Worm (Caenorhabditis elegans) whole organism, L1 larva: Measurements from ENCODE around the gene ric-8.

Experiments
- C16A3.4 ChIP-seq: fragments of 150-350 bp; optimal IDR thresholded peaks from 2 replicates; lab custom pipeline; 2014; ENCODE audit warnings: missing biosample characterization, missing genetic modification characterization
- C34B4.2 ChIP-seq: sonication (generic microtip); optimal IDR thresholded peaks from 2 replicates; lab custom pipeline; 2017; ENCODE audit warnings: mild to moderate bottlenecking, missing genetic modification characterization, missing compliant biosample characterization
- alr-1 ChIP-seq: fragments of 200-800 bp; sonication (Bioruptor generic); optimal IDR thresholded peaks from 2 replicates; lab custom pipeline; 2018; ENCODE audit warnings: borderline replicate concordance, mild to moderate bottlenecking, missing genetic modification characterization, missing compliant biosample characterization
- aly-2 ChIP-seq: fragments of 150-350 bp; optimal IDR thresholded peaks from 2 replicates; lab custom pipeline; 2014; ENCODE audit warnings: missing biosample characterization, missing genetic modification characterization
- ceh-8 ChIP-seq: fragments of 200-800 bp; sonication (Bioruptor generic); optimal IDR thresholded peaks from 2 replicates; lab custom pipeline; 2018; ENCODE audit warnings: mild to moderate bottlenecking, missing genetic modification characterization, moderate library complexity, missing compliant biosample characterization
- ceh-82 ChIP-seq, 3 experiments: fragments of 150-350 bp in 1 of 3; sonication (generic microtip) in 2 of 3; optimal IDR thresholded peaks; 2 replicates each; lab custom pipeline; 2014 to 2017; ENCODE audit warnings: missing biosample characterization in 3 of 3, missing genetic modification characterization in 3 of 3
- ceh-90 ChIP-seq: sonication (generic microtip); optimal IDR thresholded peaks from 2 replicates; lab custom pipeline; 2016; ENCODE audit warnings: missing genetic modification characterization, missing compliant biosample characterization
- dpl-1 ChIP-seq, 3 experiments: fragments of 150-350 bp in 2 of 3; sonication (generic microtip) in 1 of 3; optimal IDR thresholded peaks; 2 replicates each; lab custom pipeline; 2014 to 2017; ENCODE audit warnings: missing biosample characterization in 3 of 3, missing genetic modification characterization in 3 of 3, missing genetic modification reagents in 3 of 3
- dsc-1 ChIP-seq: sonication (generic microtip); optimal IDR thresholded peaks from 2 replicates; lab custom pipeline; 2016; ENCODE audit warnings: mild to moderate bottlenecking, missing genetic modification characterization, missing compliant biosample characterization
- efl-1 ChIP-seq, 4 experiments: fragments of 150-350 bp; optimal IDR thresholded peaks in 3 of 4; peaks in 1 of 4; 1 replicate in 1 of 4; 2 replicates in 3 of 4; lab custom pipeline; 2014; ENCODE audit warnings: missing biosample characterization in 2 of 4, missing genetic modification characterization in 2 of 4, missing genetic modification reagents in 2 of 4
- egl-27 ChIP-seq, 2 experiments: fragments of 150-350 bp in 1 of 2; sonication (generic microtip); optimal IDR thresholded peaks; 3 replicates each; lab custom pipeline; 2017 to 2018; ENCODE audit warnings: missing biosample characterization in 2 of 2, missing genetic modification characterization in 2 of 2, missing genetic modification reagents in 2 of 2
- elt-3 ChIP-seq, 6 experiments: fragments of 150-350 bp in 1 of 6; sonication (generic microtip); optimal IDR thresholded peaks; 2 replicates each; lab custom pipeline; 2017 to 2018; ENCODE audit warnings: missing biosample characterization in 6 of 6, missing genetic modification characterization in 6 of 6, inconsistent platforms in 1 of 6
- ets-5 ChIP-seq: fragments of 200-800 bp; sonication (Bioruptor generic); IDR thresholded peaks from 2 replicates; pipeline ENCODE4 v1.3.6; 2022; ENCODE audit warnings: missing genetic modification characterization, missing compliant biosample characterization
- hlh-17 ChIP-seq: fragments of 200-800 bp; sonication (Bioruptor generic); optimal IDR thresholded peaks from 2 replicates; lab custom pipeline; 2018; ENCODE audit warnings: missing genetic modification characterization, mild to moderate bottlenecking, missing compliant biosample characterization, moderate library complexity, borderline replicate concordance
- hpl-2 ChIP-seq: fragments of 150-350 bp; optimal IDR thresholded peaks from 2 replicates; lab custom pipeline; 2014; ENCODE audit warnings: missing biosample characterization, missing genetic modification reagents, missing genetic modification characterization
- isw-1 ChIP-seq: fragments of 200-800 bp; sonication (Bioruptor generic); IDR thresholded peaks from 2 replicates; pipeline ENCODE4 v1.3.6; 2022; ENCODE audit warnings: missing genetic modification characterization, missing compliant biosample characterization
- jun-1 ChIP-seq: fragments of 150-350 bp; optimal IDR thresholded peaks from 2 replicates; lab custom pipeline; 2014; ENCODE audit warnings: missing biosample characterization, missing genetic modification reagents, missing genetic modification characterization
- lin-13 ChIP-seq: fragments of 150-350 bp; optimal IDR thresholded peaks from 2 replicates; lab custom pipeline; 2014; ENCODE audit warnings: missing biosample characterization, missing genetic modification reagents, missing genetic modification characterization
- lin-14 ChIP-seq: fragments of 200-800 bp; sonication (Bioruptor generic); optimal IDR thresholded peaks from 2 replicates; lab custom pipeline; 2018; ENCODE audit warnings: mild to moderate bottlenecking, missing genetic modification characterization, moderate library complexity, missing compliant biosample characterization
- lin-35 ChIP-seq, 2 experiments: fragments of 150-350 bp; optimal IDR thresholded peaks; 2 replicates each; lab custom pipeline; 2014; ENCODE audit warnings: missing biosample characterization in 2 of 2, missing genetic modification characterization in 2 of 2, missing genetic modification reagents in 2 of 2
- lir-3 ChIP-seq: sonication (generic microtip); optimal IDR thresholded peaks from 2 replicates; lab custom pipeline; 2016; ENCODE audit warnings: mild to moderate bottlenecking, missing genetic modification characterization, moderate library complexity, missing compliant biosample characterization; ENCODE audit not compliant: poor library complexity
- lsy-2 ChIP-seq, 2 experiments: fragments of 150-350 bp; optimal IDR thresholded peaks; 2 replicates each; lab custom pipeline; 2014; ENCODE audit warnings: missing biosample characterization in 2 of 2, missing genetic modification characterization in 2 of 2
- mdl-1 ChIP-seq, 2 experiments: fragments of 150-350 bp; optimal IDR thresholded peaks; 2 replicates each; lab custom pipeline; 2014 to 2017; ENCODE audit warnings: missing biosample characterization in 2 of 2, missing genetic modification characterization in 2 of 2, inconsistent platforms in 1 of 2
- mef-2 ChIP-seq: fragments of 150-350 bp; optimal IDR thresholded peaks from 2 replicates; lab custom pipeline; 2014; ENCODE audit warnings: missing biosample characterization, missing genetic modification characterization
- mep-1 ChIP-seq: fragments of 150-350 bp; optimal IDR thresholded peaks from 2 replicates; lab custom pipeline; 2014; ENCODE audit warnings: missing biosample characterization, missing genetic modification characterization
- nhr-11 ChIP-seq: fragments of 150-350 bp; optimal IDR thresholded peaks from 2 replicates; lab custom pipeline; 2014; ENCODE audit warnings: missing biosample characterization, missing genetic modification characterization
- nhr-12 ChIP-seq: sonication (generic microtip); optimal IDR thresholded peaks from 2 replicates; lab custom pipeline; 2017; ENCODE audit warnings: missing biosample characterization, missing genetic modification characterization
- nhr-19 ChIP-seq: fragments of 200-800 bp; sonication (Bioruptor generic); conservative IDR thresholded peaks from 2 replicates; pipeline ENCODE4 v1.3.6; 2022; ENCODE audit warnings: missing genetic modification characterization, missing compliant biosample characterization
- nhr-20 ChIP-seq: sonication (generic microtip); optimal IDR thresholded peaks from 2 replicates; lab custom pipeline; 2016; ENCODE audit warnings: mild to moderate bottlenecking, missing genetic modification characterization, missing compliant biosample characterization
- nhr-237 ChIP-seq: fragments of 150-350 bp; optimal IDR thresholded peaks from 2 replicates; lab custom pipeline; 2014; ENCODE audit warnings: missing biosample characterization, missing genetic modification characterization
- nhr-47 ChIP-seq: sonication (generic microtip); optimal IDR thresholded peaks from 2 replicates; lab custom pipeline; 2016; ENCODE audit warnings: mild to moderate bottlenecking, missing genetic modification characterization, moderate library complexity, missing compliant biosample characterization
- nhr-71 ChIP-seq: sonication (generic microtip); optimal IDR thresholded peaks from 2 replicates; lab custom pipeline; 2016; ENCODE audit warnings: mild to moderate bottlenecking, missing genetic modification characterization, moderate library complexity, missing compliant biosample characterization
- nhr-76 ChIP-seq: sonication (generic microtip); optimal IDR thresholded peaks from 2 replicates; lab custom pipeline; 2017; ENCODE audit warnings: missing biosample characterization, missing genetic modification characterization
- nhr-77 ChIP-seq: fragments of 150-350 bp; optimal IDR thresholded peaks from 2 replicates; lab custom pipeline; 2014; ENCODE audit warnings: missing biosample characterization, missing genetic modification characterization
- nhr-84 ChIP-seq: sonication (generic microtip); optimal IDR thresholded peaks from 2 replicates; lab custom pipeline; 2017; ENCODE audit warnings: missing biosample characterization, missing genetic modification characterization
- pag-3 ChIP-seq: sonication (generic microtip); optimal IDR thresholded peaks from 2 replicates; lab custom pipeline; 2017; ENCODE audit warnings: missing genetic modification characterization, mild to moderate bottlenecking, missing compliant biosample characterization, antibody characterized with exemption, borderline replicate concordance; ENCODE audit not compliant: insufficient read depth
- snpc-4 ChIP-seq: fragments of 150-350 bp; optimal IDR thresholded peaks from 2 replicates; lab custom pipeline; 2014; ENCODE audit warnings: missing biosample characterization, missing genetic modification characterization
- snu-23 ChIP-seq: sonication (generic microtip); optimal IDR thresholded peaks from 2 replicates; lab custom pipeline; 2016; ENCODE audit warnings: missing genetic modification characterization, missing compliant biosample characterization
- sup-37 ChIP-seq: fragments of 200-800 bp; sonication (Bioruptor generic); optimal IDR thresholded peaks from 2 replicates; lab custom pipeline; 2018; ENCODE audit warnings: mild to moderate bottlenecking, missing genetic modification characterization, missing compliant biosample characterization
- swsn-7 ChIP-seq: sonication (generic microtip); optimal IDR thresholded peaks from 2 replicates; lab custom pipeline; 2016; ENCODE audit warnings: missing genetic modification characterization, missing compliant biosample characterization
- tbx-2 ChIP-seq: sonication (generic microtip); optimal IDR thresholded peaks from 2 replicates; lab custom pipeline; 2016; ENCODE audit warnings: missing genetic modification characterization, missing compliant biosample characterization
- vab-15 ChIP-seq: sonication (generic microtip); optimal IDR thresholded peaks from 2 replicates; lab custom pipeline; 2017; ENCODE audit warnings: missing genotype, mild to moderate bottlenecking, missing genetic modification characterization, missing compliant biosample characterization
- xbp-1 ChIP-seq: sonication (generic microtip); optimal IDR thresholded peaks from 2 replicates; lab custom pipeline; 2016; ENCODE audit warnings: missing genetic modification characterization, missing compliant biosample characterization
- zag-1 ChIP-seq: fragments of 150-350 bp; optimal IDR thresholded peaks from 2 replicates; lab custom pipeline; 2014; ENCODE audit warnings: missing biosample characterization, missing genetic modification characterization
- zip-4 ChIP-seq: fragments of 200-800 bp; sonication (Bioruptor generic); optimal IDR thresholded peaks from 2 replicates; lab custom pipeline; 2018; ENCODE audit warnings: mild to moderate bottlenecking, missing genetic modification characterization, moderate library complexity, missing compliant biosample characterization
- ztf-4 ChIP-seq: fragments of 150-350 bp; optimal IDR thresholded peaks from 2 replicates; lab custom pipeline; 2014; ENCODE audit warnings: missing biosample characterization, missing genetic modification characterization

The ric-8 gene

ce11 chrIV:2670664-2671063, 27.9 kb downstream of the ric-8 start:
- TF ChIP-seq ceh-90 (tag; lab: Kevin White, UChicago) (no peak), lin-35 (GFP tag; optimal IDR thresholded peaks at IDR 0.05; lab: Kevin White, UChicago) (peak; percentile 84 to 91), pag-3 (tag; lab: Kevin White, UChicago) (no peak), ztf-4 (tag; lab: Kevin White, UChicago) (no peak), efl-1 (optimal IDR thresholded peaks at IDR 0.05; lab: Kevin White, UChicago) (peak; percentile 65 to 85), efl-1 (GFP tag; optimal IDR thresholded peaks at IDR 0.05 in 1 of 2; lab: Kevin White, UChicago) (peak; percentile 90 to 99), snpc-4 (tag; lab: Kevin White, UChicago) (no peak), snu-23 (GFP tag; lab: Kevin White, UChicago) (peak; percentile 17), alr-1 (tag; lab: Kevin White, UChicago) (no peak), nhr-47 (tag; lab: Kevin White, UChicago) (peak; percentile 28), nhr-11 (tag; lab: Kevin White, UChicago) (no peak), nhr-237 (tag; lab: Kevin White, UChicago) (no peak), zag-1 (tag; lab: Kevin White, UChicago) (no peak), lsy-2 (tag; optimal IDR thresholded peaks at IDR 0.05; lab: Kevin White, UChicago) (peak; percentile 20 to 60), nhr-71 (tag; lab: Kevin White, UChicago) (peak; percentile 22), mdl-1 (tag; optimal IDR thresholded peaks at IDR 0.05; lab: Kevin White, UChicago) (no peak), nhr-20 (no peak), nhr-77 (tag; lab: Kevin White, UChicago) (no peak), sup-37 (GFP tag; lab: Kevin White, UChicago) (no peak), lin-13 (no peak), hpl-2 (GFP tag; lab: Kevin White, UChicago) (no peak), dpl-1 (GFP tag; optimal IDR thresholded peaks at IDR 0.05; lab: Kevin White, UChicago) (peak; percentile 77 to 87 (median 84)), lir-3 (tag; lab: Kevin White, UChicago) (no peak), isw-1 (GFP tag; lab: Robert Waterston, UW) (no peak), aly-2 (tag; lab: Kevin White, UChicago) (no peak), elt-3 (tag; optimal IDR thresholded peaks at IDR 0.05; lab: Kevin White, UChicago) (no peak), jun-1 (tag; lab: Kevin White, UChicago) (no peak), nhr-19 (0 out of 2 replicates have a peak, but pooled peaks have one; percentile 14), mef-2 (tag; lab: Kevin White, UChicago) (no peak)

- TF ChIP-seq lsy-2 (tag; optimal IDR thresholded peaks at IDR 0.05; lab: Kevin White, UChicago) = peak in 1 of 2 experiments; percentile 10
These were observed 32.1 kb downstream of the ric-8 start, which contains the start of gene gpx-4 for ce11 chrIV:2674915-2675314. Gene gpx-4, minus strand, starts transcription at chrIV:2675015.

- TF ChIP-seq nhr-77 (tag; lab: Kevin White, UChicago) (peak; percentile 75), ets-5 (GFP tag; lab: Robert Waterston, UW) (no peak), hlh-17 (no peak), efl-1 (optimal IDR thresholded peaks at IDR 0.05; lab: Kevin White, UChicago) (peak; percentile 97 to 99), efl-1 (GFP tag; optimal IDR thresholded peaks at IDR 0.05 in 1 of 2; lab: Kevin White, UChicago) (peak; percentile 99 to 100), alr-1 (tag; lab: Kevin White, UChicago) (no peak), isw-1 (GFP tag; lab: Robert Waterston, UW) (peak; percentile 95), nhr-237 (tag; lab: Kevin White, UChicago) (peak; percentile 9), nhr-76 (tag; lab: Kevin White, UChicago) (no peak), dsc-1 (peak; percentile 96), C34B4.2 (peak; percentile 65), jun-1 (tag; lab: Kevin White, UChicago) (peak; percentile 91), nhr-84 (tag; lab: Kevin White, UChicago) (no peak), pag-3 (tag; lab: Kevin White, UChicago) (no peak), vab-15 (tag; lab: Kevin White, UChicago) (no peak), mep-1 (tag; lab: Kevin White, UChicago) (peak; percentile 97), aly-2 (tag; lab: Kevin White, UChicago) (peak; percentile 62), ceh-8 (GFP tag; lab: Kevin White, UChicago) (peak; percentile 87), nhr-12 (tag; lab: Kevin White, UChicago) (peak; percentile 37), xbp-1 (tag; lab: Kevin White, UChicago) (peak; percentile 92), egl-27 (tag; optimal IDR thresholded peaks at IDR 0.05; lab: Kevin White, UChicago) (no peak), lin-14 (GFP tag; lab: Kevin White, UChicago) (no peak), zip-4 (GFP tag; lab: Kevin White, UChicago) (peak; percentile 86), ceh-90 (tag; lab: Kevin White, UChicago) (peak; percentile 68), C16A3.4 (tag; lab: Kevin White, UChicago) (peak; percentile 87), tbx-2 (tag; lab: Kevin White, UChicago) (peak; percentile 94), swsn-7 (tag; lab: Kevin White, UChicago) (peak; percentile 94), ceh-82 (tag; optimal IDR thresholded peaks at IDR 0.05; lab: Kevin White, UChicago) (peak; percentile 96 to 98 (median 97))
These were observed 33.5 kb downstream of the ric-8 start, which contains the start of gene Y94H6A.3 for ce11 chrIV:2676281-2676680. Gene Y94H6A.3, plus strand, starts transcription at chrIV:2676512.
